Worm (Caenorhabditis elegans): ENCODE results near the gene C09B9.1.

ce11 chrIV:5008378-5008777, 29.2 kb upstream of the C09B9.1 start, which contains the start of gene srm-2:
- TF ChIP-seq dao-5 (tag; optimal IDR thresholded peaks at IDR 0.05) (no peak), him-1 (tag; optimal IDR thresholded peaks at IDR 0.05) (no peak)

Measured in whole organism, L4/young adult.